Worm (Caenorhabditis elegans) whole organism, early embryonic: Measurements from ENCODE around the gene frpr-2.

Source experiments
- B0310.2 ChIP-seq: sonication (generic microtip); optimal IDR thresholded peaks from 2 replicates; lab custom pipeline; 2016; ENCODE audit warnings: mild to moderate bottlenecking, missing genetic modification characterization, missing compliant biosample characterization
- aly-1 ChIP-seq: sonication (generic microtip); optimal IDR thresholded peaks from 2 replicates; lab custom pipeline; 2016; ENCODE audit warnings: missing genetic modification characterization, missing compliant biosample characterization
- ama-1 ChIP-seq: fragments of 150-350 bp; optimal IDR thresholded peaks from 2 replicates; lab custom pipeline; 2014
- hmg-4 ChIP-seq: fragments of 200-800 bp; sonication (Bioruptor generic); optimal IDR thresholded peaks from 2 replicates; lab custom pipeline; 2018; ENCODE audit warnings: mild to moderate bottlenecking, missing genetic modification characterization, missing compliant biosample characterization
- pes-1 ChIP-seq: fragments of 200-800 bp; sonication (Bioruptor generic); IDR thresholded peaks from 2 replicates; pipeline ENCODE4 v1.3.6; 2022; ENCODE audit warnings: missing genetic modification reagents, missing genetic modification characterization, missing compliant biosample characterization
- scrt-1 ChIP-seq: fragments of 200-800 bp; sonication (Bioruptor generic); IDR thresholded peaks from 2 replicates; pipeline ENCODE4 v1.3.6; 2022; ENCODE audit warnings: missing genetic modification characterization, missing compliant biosample characterization
- sea-1 ChIP-seq: fragments of 200-800 bp; sonication (Bioruptor generic); conservative IDR thresholded peaks from 2 replicates; pipeline ENCODE4 v1.3.6; 2022; ENCODE audit warnings: missing genetic modification characterization, missing compliant biosample characterization
- tbx-37 ChIP-seq: fragments of 200-800 bp; sonication (Bioruptor generic); conservative IDR thresholded peaks from 2 replicates; pipeline ENCODE4 v1.3.6; 2022; ENCODE audit warnings: missing genetic modification reagents, missing genetic modification characterization, missing compliant biosample characterization
- tra-4 ChIP-seq: sonication (generic microtip); optimal IDR thresholded peaks from 2 replicates; lab custom pipeline; 2017; ENCODE audit warnings: missing genetic modification characterization, missing compliant biosample characterization

ce11 chrX:12958897-12959296 is 6.4 kb upstream of the frpr-2 start:
- TF ChIP-seq tra-4 (tag; lab: Kevin White, UChicago) (no peak), scrt-1 (GFP tag; lab: Robert Waterston, UW) (no peak), ama-1 (no peak), sea-1 (GFP tag; lab: Robert Waterston, UW) (no peak), B0310.2 (no peak), pes-1 (GFP tag; lab: Robert Waterston, UW) (no peak), hmg-4 (GFP tag; lab: Kevin White, UChicago) (no peak), aly-1 (tag; lab: Kevin White, UChicago) (no peak), tbx-37 (no peak)
